Worm (Caenorhabditis elegans): ENCODE measurements around the gene clec-246.

- TF ChIP-seq zip-2 (tag; optimal IDR thresholded peaks at IDR 0.05) (no peak), hlh-30 (tag; optimal IDR thresholded peaks at IDR 0.05; ENCODE audit: insufficient read depth) (no peak)
Observed at ce11 chrV:18143445-18143844, 45.8 kb upstream of the clec-246 start, which contains the start of gene Y37H2A.14.

All from whole organism, L4 larva.